Worm (Caenorhabditis elegans) whole organism, early embryonic: Measurements from ENCODE around the gene srsx-27.

Source experiments
- B0310.2 ChIP-seq: sonication (generic microtip); optimal IDR thresholded peaks from 2 replicates; lab custom pipeline; 2016; ENCODE audit warnings: mild to moderate bottlenecking, missing genetic modification characterization, missing compliant biosample characterization
- ama-1 ChIP-seq: fragments of 150-350 bp; optimal IDR thresholded peaks from 2 replicates; lab custom pipeline; 2014
- flt-1 ChIP-seq: fragments of 200-800 bp; sonication (Bioruptor generic); IDR thresholded peaks from 2 replicates; pipeline ENCODE4 v1.3.6; 2022; ENCODE audit warnings: missing genetic modification characterization, missing compliant biosample characterization
- hnd-1 ChIP-seq: sonication (generic microtip); optimal IDR thresholded peaks from 2 replicates; lab custom pipeline; 2016; ENCODE audit warnings: missing genetic modification characterization, missing compliant biosample characterization
- pes-1 ChIP-seq: fragments of 200-800 bp; sonication (Bioruptor generic); IDR thresholded peaks from 2 replicates; pipeline ENCODE4 v1.3.6; 2022; ENCODE audit warnings: missing genetic modification reagents, missing genetic modification characterization, missing compliant biosample characterization
- scrt-1 ChIP-seq: fragments of 200-800 bp; sonication (Bioruptor generic); IDR thresholded peaks from 2 replicates; pipeline ENCODE4 v1.3.6; 2022; ENCODE audit warnings: missing genetic modification characterization, missing compliant biosample characterization
- sea-1 ChIP-seq: fragments of 200-800 bp; sonication (Bioruptor generic); conservative IDR thresholded peaks from 2 replicates; pipeline ENCODE4 v1.3.6; 2022; ENCODE audit warnings: missing genetic modification characterization, missing compliant biosample characterization
- tbx-11 ChIP-seq: fragments of 200-800 bp; sonication (Bioruptor generic); IDR thresholded peaks from 2 replicates; pipeline ENCODE4 v1.3.6; 2022; ENCODE audit warnings: missing genetic modification characterization, missing compliant biosample characterization
- tbx-37 ChIP-seq: fragments of 200-800 bp; sonication (Bioruptor generic); conservative IDR thresholded peaks from 2 replicates; pipeline ENCODE4 v1.3.6; 2022; ENCODE audit warnings: missing genetic modification reagents, missing genetic modification characterization, missing compliant biosample characterization

- TF ChIP-seq hnd-1 (tag; lab: Kevin White, UChicago), result no peak
- TF ChIP-seq ama-1, result no peak
- no peak for TF ChIP-seq pes-1 (GFP tag; lab: Robert Waterston, UW)
- TF ChIP-seq flt-1 (GFP tag; lab: Robert Waterston, UW), result no peak
- no peak for TF ChIP-seq scrt-1 (GFP tag; lab: Robert Waterston, UW)
- no peak for TF ChIP-seq tbx-37 (GFP tag; lab: Robert Waterston, UW)
- no peak for TF ChIP-seq tbx-11 (GFP tag; lab: Robert Waterston, UW)
- TF ChIP-seq sea-1 (GFP tag; lab: Robert Waterston, UW), result no peak
- no peak for TF ChIP-seq B0310.2 (tag; lab: Kevin White, UChicago)
Measured at ce11 chrV:10122670-10123069, 27.2 kb upstream of the srsx-27 start, which contains the start of gene srxa-19.
